Worm (Caenorhabditis elegans) whole organism, late embryonic: Measurements from ENCODE around the gene hrpa-2.
A peak's percentile ranks its signal among the peaks of the same experiment; 100 is the strongest.

Experiments
- C38D4.7 ChIP-seq: fragments of 200-800 bp; sonication (Bioruptor generic); optimal IDR thresholded peaks from 2 replicates; lab custom pipeline; 2018; ENCODE audit warnings: mild to moderate bottlenecking, missing genetic modification characterization, moderate library complexity, missing compliant biosample characterization
- ahr-1 ChIP-seq: sonication (generic microtip); optimal IDR thresholded peaks from 2 replicates; lab custom pipeline; 2016; ENCODE audit warnings: missing genetic modification characterization, missing compliant biosample characterization
- ama-1 ChIP-seq: fragments of 150-350 bp; optimal IDR thresholded peaks from 2 replicates; lab custom pipeline; 2014
- ceh-18 ChIP-seq: sonication (generic microtip); optimal IDR thresholded peaks from 2 replicates; lab custom pipeline; 2016; ENCODE audit warnings: missing genetic modification characterization, missing compliant biosample characterization
- ceh-22 ChIP-seq: sonication (generic microtip); optimal IDR thresholded peaks from 2 replicates; lab custom pipeline; 2017; ENCODE audit warnings: missing biosample characterization, missing genetic modification characterization
- ceh-24 ChIP-seq: sonication (generic microtip); optimal IDR thresholded peaks from 2 replicates; lab custom pipeline; 2016; ENCODE audit warnings: mild to moderate bottlenecking, missing genetic modification characterization, missing compliant biosample characterization
- ceh-31 ChIP-seq: sonication (generic microtip); optimal IDR thresholded peaks from 2 replicates; lab custom pipeline; 2016; ENCODE audit warnings: missing genetic modification characterization, missing compliant biosample characterization
- ceh-34 ChIP-seq: sonication (generic microtip); optimal IDR thresholded peaks from 2 replicates; lab custom pipeline; 2016; ENCODE audit warnings: mild to moderate bottlenecking, missing genetic modification characterization, missing compliant biosample characterization
- ceh-45 ChIP-seq: fragments of 200-800 bp; sonication (Bioruptor generic); IDR thresholded peaks from 2 replicates; pipeline ENCODE4 v1.3.6; 2022; ENCODE audit warnings: missing genetic modification reagents, missing genetic modification characterization, missing compliant biosample characterization
- ceh-48 ChIP-seq: sonication (generic microtip); optimal IDR thresholded peaks from 2 replicates; lab custom pipeline; 2016; ENCODE audit warnings: missing genetic modification characterization, inconsistent platforms, missing compliant biosample characterization
- ceh-6 ChIP-seq: fragments of 200-800 bp; sonication (Bioruptor generic); optimal IDR thresholded peaks from 2 replicates; lab custom pipeline; 2018; ENCODE audit warnings: mild to moderate bottlenecking, missing genetic modification characterization, missing compliant biosample characterization
- ceh-9 ChIP-seq: sonication (generic microtip); optimal IDR thresholded peaks from 2 replicates; lab custom pipeline; 2016; ENCODE audit warnings: mild to moderate bottlenecking, missing genetic modification characterization, inconsistent platforms, missing compliant biosample characterization
- che-1 ChIP-seq: sonication (generic microtip); optimal IDR thresholded peaks from 2 replicates; lab custom pipeline; 2016; ENCODE audit warnings: mild to moderate bottlenecking, missing genetic modification characterization, missing compliant biosample characterization
- dmd-4 ChIP-seq: sonication (generic microtip); optimal IDR thresholded peaks from 2 replicates; lab custom pipeline; 2016; ENCODE audit warnings: borderline replicate concordance, missing genetic modification characterization, missing compliant biosample characterization
- elt-4 ChIP-seq: sonication (generic microtip); optimal IDR thresholded peaks from 2 replicates; lab custom pipeline; 2016; ENCODE audit warnings: missing genetic modification characterization, missing compliant biosample characterization
- ets-4 ChIP-seq: sonication (generic microtip); optimal IDR thresholded peaks from 2 replicates; lab custom pipeline; 2016; ENCODE audit warnings: missing genetic modification characterization, missing compliant biosample characterization
- eyg-1 ChIP-seq: sonication (generic microtip); optimal IDR thresholded peaks from 2 replicates; lab custom pipeline; 2016; ENCODE audit warnings: missing genotype, missing genetic modification characterization, missing compliant biosample characterization
- fkh-6 ChIP-seq: sonication (generic microtip); optimal IDR thresholded peaks from 2 replicates; lab custom pipeline; 2016; ENCODE audit warnings: missing genetic modification characterization, missing compliant biosample characterization
- gmeb-2 ChIP-seq: sonication (generic microtip); optimal IDR thresholded peaks from 2 replicates; lab custom pipeline; 2016; ENCODE audit warnings: missing genetic modification characterization, inconsistent platforms, missing compliant biosample characterization
- hlh-13 ChIP-seq: fragments of 200-800 bp; sonication (Bioruptor generic); optimal IDR thresholded peaks from 2 replicates; lab custom pipeline; 2018; ENCODE audit warnings: mild to moderate bottlenecking, missing genetic modification characterization, missing compliant biosample characterization
- hlh-8 ChIP-seq: sonication (generic microtip); optimal IDR thresholded peaks from 2 replicates; lab custom pipeline; 2016; ENCODE audit warnings: missing genotype, missing genetic modification characterization, missing compliant biosample characterization
- lim-6 ChIP-seq: sonication (generic microtip); optimal IDR thresholded peaks from 2 replicates; lab custom pipeline; 2016; ENCODE audit warnings: missing genetic modification characterization, missing compliant biosample characterization
- madf-2 ChIP-seq: sonication (generic microtip); optimal IDR thresholded peaks from 2 replicates; lab custom pipeline; 2017; ENCODE audit warnings: missing genetic modification characterization, missing compliant biosample characterization
- nfya-1 ChIP-seq: sonication (generic microtip); optimal IDR thresholded peaks from 2 replicates; lab custom pipeline; 2017; ENCODE audit warnings: missing genetic modification characterization, mild to moderate bottlenecking, missing compliant biosample characterization, antibody characterized with exemption, moderate library complexity
- npax-4 ChIP-seq: sonication (generic microtip); optimal IDR thresholded peaks from 2 replicates; lab custom pipeline; 2016; ENCODE audit warnings: missing genetic modification characterization, missing compliant biosample characterization
- odd-2 ChIP-seq: sonication (generic microtip); optimal IDR thresholded peaks from 2 replicates; lab custom pipeline; 2017; ENCODE audit warnings: antibody characterized with exemption, mild to moderate bottlenecking, missing genetic modification characterization, missing compliant biosample characterization
- rnt-1 ChIP-seq: sonication (generic microtip); optimal IDR thresholded peaks from 2 replicates; lab custom pipeline; 2016; ENCODE audit warnings: missing genetic modification characterization, missing compliant biosample characterization
- sox-2 ChIP-seq: fragments of 200-800 bp; sonication (Bioruptor generic); IDR thresholded peaks from 2 replicates; pipeline ENCODE4 v1.3.6; 2022; ENCODE audit warnings: missing genetic modification reagents, missing genetic modification characterization, missing compliant biosample characterization
- sox-4 ChIP-seq: sonication (generic microtip); optimal IDR thresholded peaks from 2 replicates; lab custom pipeline; 2017; ENCODE audit warnings: mild to moderate bottlenecking, missing genetic modification characterization, inconsistent platforms, missing compliant biosample characterization
- syd-9 ChIP-seq: sonication (generic microtip); optimal IDR thresholded peaks from 2 replicates; lab custom pipeline; 2016; ENCODE audit warnings: mild to moderate bottlenecking, missing genetic modification characterization, moderate library complexity, missing compliant biosample characterization
- tbx-7 ChIP-seq: sonication (generic microtip); optimal IDR thresholded peaks from 2 replicates; lab custom pipeline; 2016; ENCODE audit warnings: missing genotype, missing genetic modification characterization, missing compliant biosample characterization
- unc-55 ChIP-seq: sonication (generic microtip); optimal IDR thresholded peaks from 2 replicates; lab custom pipeline; 2017; ENCODE audit warnings: missing biosample characterization, missing genetic modification reagents, missing genetic modification characterization
- zip-5 ChIP-seq: sonication (generic microtip); optimal IDR thresholded peaks from 2 replicates; lab custom pipeline; 2016; ENCODE audit warnings: missing genetic modification characterization, missing compliant biosample characterization

hrpa-2 gene

ce11 chrX:5193402-5193801, 22.8 kb upstream of the hrpa-2 start:
- TF ChIP-seq ceh-18 (tag; lab: Kevin White, UChicago) (peak; percentile 23), zip-5 (tag; lab: Kevin White, UChicago) (no peak), ceh-34 (no peak), hlh-8 (tag; lab: Kevin White, UChicago) (peak; percentile 17)
- TF ChIP-seq, all 69 proteins: peak for 2

ce11 chrX:5195462-5196160, 20.6 kb upstream of the hrpa-2 start, which contains the start of gene pqn-62:
Gene pqn-62, plus strand, starts transcription at chrX:5196110.
- no peak for TF ChIP-seq ets-4 (tag; lab: Kevin White, UChicago)
- TF ChIP-seq hlh-8 (tag; lab: Kevin White, UChicago): no peak
- TF ChIP-seq unc-55 (GFP tag; lab: Kevin White, UChicago): peak; percentile 51
- peak; percentile 22 for TF ChIP-seq nfya-1
- TF ChIP-seq C38D4.7: no peak
- TF ChIP-seq rnt-1 (tag; lab: Kevin White, UChicago): peak; percentile 60
- TF ChIP-seq ceh-34: peak; percentile 17
- peak; percentile 70 for TF ChIP-seq ceh-18 (tag; lab: Kevin White, UChicago)
- no peak for TF ChIP-seq hlh-13 (GFP tag; lab: Kevin White, UChicago)
- TF ChIP-seq ahr-1 (tag; lab: Kevin White, UChicago): no peak

ce11 chrX:5197440-5197839, 18.7 kb upstream of the hrpa-2 start:
- TF ChIP-seq ceh-22 (tag; lab: Kevin White, UChicago) (no peak), odd-2 (tag; lab: Kevin White, UChicago) (no peak), sox-4 (tag; lab: Kevin White, UChicago) (no peak)
- TF ChIP-seq, all 69 proteins: peak for 0

- TF ChIP-seq eyg-1 (no peak), fkh-6 (tag; lab: Kevin White, UChicago) (no peak), syd-9 (tag; lab: Kevin White, UChicago) (no peak), ceh-31 (tag; lab: Kevin White, UChicago) (no peak), npax-4 (tag; lab: Kevin White, UChicago) (no peak), madf-2 (tag; lab: Kevin White, UChicago) (no peak), dmd-4 (tag; lab: Kevin White, UChicago) (no peak), gmeb-2 (no peak), ceh-24 (no peak), ceh-45 (GFP tag; lab: Robert Waterston, UW) (no peak), ama-1 (lab: Kevin White, UChicago) (no peak), unc-55 (GFP tag; lab: Kevin White, UChicago) (no peak), ceh-9 (tag; lab: Kevin White, UChicago) (no peak), lim-6 (no peak)
- TF ChIP-seq, all 69 proteins: peak for 0
These were observed 16.9 kb upstream of the hrpa-2 start for ce11 chrX:5199245-5199644.

ce11 chrX:5199825-5200373, 16.3 kb upstream of the hrpa-2 start:
- no peak for TF ChIP-seq elt-4 (tag; lab: Kevin White, UChicago)

- no peak for TF ChIP-seq che-1 (tag; lab: Kevin White, UChicago)
These were observed 14.3 kb upstream of the hrpa-2 start for ce11 chrX:5201860-5202259.

- TF ChIP-seq ceh-48 (tag; lab: Kevin White, UChicago) (no peak), elt-4 (tag; lab: Kevin White, UChicago) (no peak), sox-2 (GFP tag; lab: Robert Waterston, UW) (no peak), tbx-7 (tag; lab: Kevin White, UChicago) (no peak), ceh-6 (no peak), fkh-6 (tag; lab: Kevin White, UChicago) (no peak)
- TF ChIP-seq, all 69 proteins: peak for 0
These were observed 13.8 kb upstream of the hrpa-2 start for ce11 chrX:5202399-5202798.
